Fruit fly (Drosophila melanogaster) whole organism, embryonic: ENCODE measurements around the gene CG4594.
A peak's percentile ranks its signal among the peaks of the same experiment; 100 is the strongest.

ENCODE experiments used
- Ada2b ChIP-seq: fragments of 200-800 bp; sonication (Bioruptor generic); IDR thresholded peaks from 2 replicates; pipeline ENCODE4 v1.3.6; 2022; ENCODE audit warnings: missing biosample characterization, missing genetic modification characterization
- B-H2 ChIP-seq: fragments of 200-800 bp; sonication (Bioruptor generic); optimal IDR thresholded peaks from 2 replicates; lab custom pipeline; 2018; ENCODE audit warnings: missing biosample characterization, mild to moderate bottlenecking, missing genetic modification characterization
- CG11456 ChIP-seq: fragments of 200-800 bp; sonication (Bioruptor generic); IDR thresholded peaks from 3 replicates; pipeline ENCODE4 v1.3.6; 2022; ENCODE audit warnings: missing biosample characterization, missing genetic modification characterization
- CG12155 ChIP-seq: fragments of 200-800 bp; sonication (Bioruptor generic); optimal IDR thresholded peaks from 3 replicates; lab custom pipeline; 2016; ENCODE audit warnings: missing biosample characterization, missing genetic modification characterization
- CG12219 ChIP-seq: fragments of 200-800 bp; sonication (Bioruptor generic); optimal IDR thresholded peaks from 3 replicates; lab custom pipeline; 2018; ENCODE audit warnings: missing biosample characterization, mild to moderate bottlenecking, missing genetic modification characterization
- CG13424 ChIP-seq: fragments of 200-800 bp; sonication (Bioruptor generic); optimal IDR thresholded peaks from 2 replicates; lab custom pipeline; 2019; ENCODE audit warnings: missing biosample characterization, mild to moderate bottlenecking, missing genetic modification characterization, moderate library complexity
- CG13775 ChIP-seq: fragments of 200-800 bp; sonication (Bioruptor generic); optimal IDR thresholded peaks from 3 replicates; lab custom pipeline; 2017; ENCODE audit warnings: missing biosample characterization, mild to moderate bottlenecking, missing genetic modification characterization
- CG15696 ChIP-seq: fragments of 200-800 bp; sonication (Bioruptor generic); optimal IDR thresholded peaks from 2 replicates; lab custom pipeline; 2019; ENCODE audit warnings: missing biosample characterization, mild to moderate bottlenecking, missing genetic modification characterization, moderate library complexity
- CG17385 ChIP-seq: fragments of 200-800 bp; sonication (Bioruptor generic); optimal IDR thresholded peaks from 3 replicates; lab custom pipeline; 2018; ENCODE audit warnings: missing biosample characterization, mild to moderate bottlenecking, missing genetic modification characterization
- CG18599 ChIP-seq: fragments of 200-800 bp; sonication (Bioruptor generic); optimal IDR thresholded peaks from 3 replicates; lab custom pipeline; 2017; ENCODE audit warnings: missing biosample characterization, missing genetic modification characterization, mild to moderate bottlenecking, moderate library complexity, missing genetic modification reagents
- CG34224 ChIP-seq: fragments of 200-800 bp; sonication (Bioruptor generic); IDR thresholded peaks from 3 replicates; pipeline ENCODE4 v1.3.6; 2022; ENCODE audit warnings: missing biosample characterization, missing genetic modification characterization; ENCODE audit not compliant: partially characterized antibody
- CG4360 ChIP-seq: fragments of 200-800 bp; sonication (Bioruptor generic); IDR thresholded peaks from 2 replicates; pipeline ENCODE4 v1.3.6; 2022; ENCODE audit warnings: missing biosample characterization, missing genetic modification characterization
- CG4424 ChIP-seq: fragments of 200-800 bp; sonication (Bioruptor generic); optimal IDR thresholded peaks from 3 replicates; lab custom pipeline; 2016; ENCODE audit warnings: missing biosample characterization, missing genetic modification characterization
- CG4730 ChIP-seq: fragments of 200-800 bp; sonication (Bioruptor generic); IDR thresholded peaks from 2 replicates; pipeline ENCODE4 v1.3.6; 2022; ENCODE audit warnings: missing biosample characterization, missing genetic modification characterization
- CG4854 ChIP-seq: fragments of 200-800 bp; sonication (Bioruptor generic); optimal IDR thresholded peaks from 2 replicates; lab custom pipeline; 2016; ENCODE audit warnings: missing biosample characterization, missing genetic modification characterization, inconsistent platforms
- CG9932 ChIP-seq: fragments of 200-800 bp; sonication (Bioruptor generic); IDR thresholded peaks from 2 replicates; pipeline ENCODE4 v1.3.6; 2022; ENCODE audit warnings: missing biosample characterization, missing genetic modification characterization
- Doc3 ChIP-seq: fragments of 200-800 bp; sonication (Bioruptor generic); IDR thresholded peaks from 3 replicates; pipeline ENCODE4 v1.3.6; 2022; ENCODE audit warnings: missing biosample characterization, missing genetic modification characterization; ENCODE audit not compliant: partially characterized antibody
- Elba2 ChIP-seq: fragments of 200-800 bp; sonication (Bioruptor generic); optimal IDR thresholded peaks from 3 replicates; lab custom pipeline; 2016; ENCODE audit warnings: missing biosample characterization, missing genetic modification characterization
- Ets97D ChIP-seq: fragments of 200-800 bp; sonication (Bioruptor generic); optimal IDR thresholded peaks from 3 replicates; lab custom pipeline; 2016; ENCODE audit warnings: missing biosample characterization, missing genetic modification characterization
- HHEX ChIP-seq: fragments of 200-800 bp; sonication (Bioruptor generic); optimal IDR thresholded peaks from 3 replicates; lab custom pipeline; 2017; ENCODE audit warnings: missing biosample characterization, mild to moderate bottlenecking, missing genetic modification characterization, missing genetic modification reagents
- HmgD ChIP-seq: fragments of 200-800 bp; sonication (Bioruptor generic); optimal IDR thresholded peaks from 3 replicates; lab custom pipeline; 2016; ENCODE audit warnings: missing biosample characterization, missing genetic modification characterization
- HmgZ ChIP-seq: fragments of 200-800 bp; sonication (Bioruptor generic); optimal IDR thresholded peaks from 2 replicates; lab custom pipeline; 2018; ENCODE audit warnings: missing biosample characterization, mild to moderate bottlenecking, missing genetic modification characterization
- Hr3 ChIP-seq: fragments of 200-800 bp; sonication (Bioruptor generic); optimal IDR thresholded peaks from 3 replicates; lab custom pipeline; 2016; ENCODE audit warnings: missing biosample characterization, missing genetic modification characterization
- Hsf ChIP-seq: fragments of 200-800 bp; sonication (Bioruptor generic); optimal IDR thresholded peaks from 3 replicates; lab custom pipeline; 2016; ENCODE audit warnings: missing biosample characterization, missing genetic modification characterization
- Mad ChIP-seq: fragments of 200-800 bp; sonication (Bioruptor generic); optimal IDR thresholded peaks from 2 replicates; lab custom pipeline; 2016; ENCODE audit warnings: missing biosample characterization, missing genetic modification characterization
- NFAT ChIP-seq: fragments of 200-800 bp; sonication (Bioruptor generic); IDR thresholded peaks from 2 replicates; pipeline ENCODE4 v1.3.6; 2022; ENCODE audit warnings: missing biosample characterization, missing genetic modification characterization
- Ptx1 ChIP-seq: fragments of 200-800 bp; sonication (Bioruptor generic); IDR thresholded peaks from 2 replicates; pipeline ENCODE4 v1.3.6; 2022; ENCODE audit warnings: missing biosample characterization, missing genetic modification characterization
- Side ChIP-seq: fragments of 200-800 bp; sonication (Bioruptor generic); optimal IDR thresholded peaks from 2 replicates; lab custom pipeline; 2016; ENCODE audit warnings: missing biosample characterization, missing genetic modification characterization
- Sin3A ChIP-seq: fragments of >200 bp; optimal IDR thresholded peaks from 2 replicates; lab custom pipeline; 2018
- Xrp1 ChIP-seq: fragments of 200-800 bp; sonication (Bioruptor generic); IDR thresholded peaks from 2 replicates; pipeline ENCODE4 v1.3.6; 2022; ENCODE audit warnings: missing biosample characterization, missing genetic modification characterization
- YL-1 ChIP-seq: fragments of 200-800 bp; sonication (Bioruptor generic); optimal IDR thresholded peaks from 3 replicates; lab custom pipeline; 2017; ENCODE audit warnings: missing biosample characterization, mild to moderate bottlenecking, missing genetic modification characterization
- amos ChIP-seq: fragments of 200-800 bp; sonication (Bioruptor generic); IDR thresholded peaks from 2 replicates; pipeline ENCODE4 v1.3.6; 2022; ENCODE audit warnings: missing biosample characterization, missing genetic modification characterization; ENCODE audit not compliant: partially characterized antibody
- cato ChIP-seq: fragments of 200-800 bp; sonication (Bioruptor generic); optimal IDR thresholded peaks from 2 replicates; lab custom pipeline; 2016; ENCODE audit warnings: missing biosample characterization, missing genetic modification characterization, borderline replicate concordance
- caup ChIP-seq: fragments of 200-800 bp; sonication (Bioruptor generic); optimal IDR thresholded peaks from 3 replicates; lab custom pipeline; 2017; ENCODE audit warnings: missing biosample characterization, mild to moderate bottlenecking, missing genetic modification characterization, moderate library complexity; ENCODE audit not compliant: severe bottlenecking
- her ChIP-seq: fragments of 200-800 bp; sonication (Bioruptor generic); optimal IDR thresholded peaks from 2 replicates; lab custom pipeline; 2016; ENCODE audit warnings: missing biosample characterization, missing genetic modification characterization
- ind ChIP-seq: fragments of 200-800 bp; sonication (Bioruptor generic); optimal IDR thresholded peaks from 3 replicates; lab custom pipeline; 2016; ENCODE audit warnings: missing biosample characterization, missing genetic modification characterization
- kah ChIP-seq: fragments of 200-800 bp; sonication (Bioruptor generic); optimal IDR thresholded peaks from 2 replicates; lab custom pipeline; 2018; ENCODE audit warnings: missing biosample characterization, mild to moderate bottlenecking, missing genetic modification characterization
- lbe ChIP-seq: fragments of 200-800 bp; sonication (Bioruptor generic); optimal IDR thresholded peaks from 2 replicates; lab custom pipeline; 2016; ENCODE audit warnings: missing biosample characterization, mild to moderate bottlenecking, missing genetic modification characterization
- lilli ChIP-seq: fragments of 200-800 bp; sonication (Bioruptor generic); optimal IDR thresholded peaks from 3 replicates; lab custom pipeline; 2016; ENCODE audit warnings: missing biosample characterization, missing genetic modification characterization
- pb ChIP-seq: fragments of 200-800 bp; sonication (Bioruptor generic); optimal IDR thresholded peaks from 3 replicates; lab custom pipeline; 2016; ENCODE audit warnings: missing biosample characterization, missing genetic modification characterization
- pho ChIP-seq: fragments of 200-800 bp; sonication (Bioruptor generic); optimal IDR thresholded peaks from 2 replicates; lab custom pipeline; 2016; ENCODE audit warnings: missing biosample characterization, missing genetic modification characterization
- schlank ChIP-seq: fragments of 200-800 bp; sonication (Bioruptor generic); optimal IDR thresholded peaks from 2 replicates; lab custom pipeline; 2018; ENCODE audit warnings: missing biosample characterization, mild to moderate bottlenecking, missing genetic modification characterization
- sens ChIP-seq: fragments of 200-800 bp; sonication (Bioruptor generic); peaks from one replicate; lab custom pipeline; 2016; ENCODE audit warnings: missing biosample characterization, missing genetic modification characterization
- shn ChIP-seq: fragments of 200-800 bp; sonication (Bioruptor generic); optimal IDR thresholded peaks from 3 replicates; lab custom pipeline; 2016; ENCODE audit warnings: missing biosample characterization, missing genetic modification characterization
- sob ChIP-seq: fragments of 200-800 bp; sonication (Bioruptor generic); IDR thresholded peaks from 2 replicates; pipeline ENCODE4 v1.3.6; 2022; ENCODE audit warnings: missing biosample characterization, missing genetic modification characterization
- ssp ChIP-seq: fragments of 200-800 bp; sonication (Bioruptor generic); IDR thresholded peaks from 2 replicates; pipeline ENCODE4 v1.3.6; 2022; ENCODE audit warnings: missing biosample characterization, missing genetic modification characterization
- stc ChIP-seq: fragments of 200-800 bp; sonication (Bioruptor generic); IDR thresholded peaks from 2 replicates; pipeline ENCODE4 v1.3.6; 2022; ENCODE audit warnings: missing biosample characterization, missing genetic modification characterization
- stwl ChIP-seq: fragments of 200-800 bp; sonication (Bioruptor generic); optimal IDR thresholded peaks from 3 replicates; lab custom pipeline; 2018; ENCODE audit warnings: missing biosample characterization, mild to moderate bottlenecking, missing genetic modification characterization, moderate library complexity
- tin ChIP-seq: fragments of 200-800 bp; sonication (Bioruptor generic); optimal IDR thresholded peaks from 3 replicates; lab custom pipeline; 2016; ENCODE audit warnings: missing biosample characterization, missing genetic modification characterization
- vfl ChIP-seq: fragments of 200-800 bp; sonication (Bioruptor generic); optimal IDR thresholded peaks from 2 replicates; lab custom pipeline; 2016; ENCODE audit warnings: missing biosample characterization, missing genetic modification characterization
- zf30C ChIP-seq: fragments of 200-800 bp; sonication (Bioruptor generic); optimal IDR thresholded peaks from 3 replicates; lab custom pipeline; 2018; ENCODE audit warnings: missing biosample characterization, mild to moderate bottlenecking, missing genetic modification characterization

CG4594 gene

dm6 chr2L:9938631-9939256 lies 18.8 kb downstream of the CG4594 start, which contains the start of the genes Datp and CG4619 (continued):
- TF ChIP-seq Doc3 (GFP tag; lab: Robert Waterston, UW) (no peak), CG17385 (GFP tag; lab: Kevin White, UChicago) (peak; percentile 56), CG18599 (GFP tag; lab: Kevin White, UChicago) (peak; percentile 72), Elba2 (GFP tag; lab: Kevin White, UChicago) (peak; percentile 61), zf30C (GFP tag; lab: Kevin White, UChicago) (peak; percentile 19), her (peak; percentile 54), shn (GFP tag; lab: Kevin White, UChicago) (peak; percentile 76), tin (GFP tag; lab: Kevin White, UChicago) (peak; percentile 31), Sin3A (lab: Kevin White, UChicago) (peak; percentile 31), pho (GFP tag; lab: Kevin White, UChicago) (peak; percentile 38), Ptx1 (GFP tag; lab: Robert Waterston, UW) (peak; percentile 47; the same call in 1 of the 2 replicates), CG4730 (GFP tag; lab: Robert Waterston, UW) (no peak), CG4424 (GFP tag; lab: Kevin White, UChicago) (peak; percentile 2), NFAT (GFP tag; lab: Robert Waterston, UW) (peak; percentile 76), B-H2 (GFP tag; lab: Kevin White, UChicago) (peak; percentile 81), CG4360 (GFP tag; lab: Robert Waterston, UW) (peak; percentile 64), Ets97D (GFP tag; lab: Kevin White, UChicago) (peak; percentile 51), HHEX (GFP tag; lab: Kevin White, UChicago) (peak; percentile 7), Mad (GFP tag; lab: Kevin White, UChicago) (peak; percentile 14), CG9932 (GFP tag; lab: Robert Waterston, UW) (peak; percentile 85), cato (no peak), lbe (GFP tag; lab: Kevin White, UChicago) (peak; percentile 21), ssp (GFP tag; lab: Robert Waterston, UW) (no peak), lilli (GFP tag; lab: Kevin White, UChicago) (peak; percentile 51), amos (GFP tag; lab: Robert Waterston, UW) (peak; percentile 19; the same call in 1 of the 2 replicates), CG34224 (peak; percentile 43; the same call in 1 of the 3 replicates), HmgD (GFP tag; lab: Kevin White, UChicago) (peak; percentile 66), YL-1 (GFP tag; lab: Kevin White, UChicago) (peak; percentile 68), Hsf (peak; percentile 23), CG4854 (GFP tag; lab: Kevin White, UChicago) (peak; percentile 16), stc (no peak), stwl (tag; lab: Kevin White, UChicago) (peak; percentile 78), pb (GFP tag; lab: Kevin White, UChicago) (no peak), CG15696 (tag; lab: Kevin White, UChicago) (no peak), Hr3 (GFP tag; lab: Kevin White, UChicago) (no peak), CG12219 (GFP tag; lab: Kevin White, UChicago) (peak; percentile 13), CG13775 (GFP tag; lab: Kevin White, UChicago) (no peak), vfl (GFP tag; lab: Kevin White, UChicago) (peak; percentile 43), Ada2b (GFP tag; lab: Robert Waterston, UW) (no peak; the same call in 1 of the 2 replicates), ind (GFP tag; lab: Kevin White, UChicago) (peak; percentile 46), Xrp1 (GFP tag; lab: Robert Waterston, UW) (peak; percentile 31; the same call in 1 of the 2 replicates), HmgZ (peak; percentile 87), CG13424 (peak; percentile 3), sob (peak; percentile 87), CG11456 (GFP tag; lab: Robert Waterston, UW) (peak; percentile 74), sens (GFP tag; lab: Kevin White, UChicago) (peak; percentile 76), CG12155 (GFP tag; lab: Kevin White, UChicago) (peak; percentile 11), kah (GFP tag; lab: Kevin White, UChicago) (peak; percentile 97), caup (GFP tag; lab: Kevin White, UChicago) (peak; percentile 54), schlank (tag; lab: Kevin White, UChicago) (no peak), Side (peak; percentile 27)
